Worm (Caenorhabditis elegans) whole organism, midembryonic: ENCODE data around the gene K10C2.8.

Experiments
- T22C8.4 ChIP-seq: fragments of 200-800 bp; sonication (Bioruptor generic); IDR thresholded peaks from 2 replicates; pipeline ENCODE4 v1.3.6; 2022; ENCODE audit warnings: missing genetic modification characterization, missing compliant biosample characterization
- cog-1 ChIP-seq: sonication (generic microtip); optimal IDR thresholded peaks from 2 replicates; lab custom pipeline; 2016; ENCODE audit warnings: missing genetic modification characterization, missing compliant biosample characterization
- flt-1 ChIP-seq: fragments of 200-800 bp; sonication (Bioruptor generic); IDR thresholded peaks from 2 replicates; pipeline ENCODE4 v1.3.6; 2022; ENCODE audit warnings: missing genetic modification characterization, missing compliant biosample characterization
- klf-2 ChIP-seq: fragments of 200-800 bp; sonication (Bioruptor generic); conservative IDR thresholded peaks from 2 replicates; pipeline ENCODE4 v1.3.6; 2022; ENCODE audit warnings: missing genetic modification reagents, missing genetic modification characterization, missing compliant biosample characterization
- med-1 ChIP-seq: sonication (generic microtip); optimal IDR thresholded peaks from 2 replicates; lab custom pipeline; 2017; ENCODE audit warnings: missing genetic modification characterization, mild to moderate bottlenecking, missing compliant biosample characterization, antibody characterized with exemption, missing genetic modification reagents; ENCODE audit not compliant: insufficient read depth
- ztf-29 ChIP-seq: fragments of 200-800 bp; sonication (Bioruptor generic); IDR thresholded peaks from 2 replicates; pipeline ENCODE4 v1.3.6; 2022; ENCODE audit warnings: missing genetic modification reagents, missing genetic modification characterization, missing compliant biosample characterization

ce11 chrX:6388639-6389038, 48.8 kb downstream of the K10C2.8 start:
- TF ChIP-seq T22C8.4 (no peak), cog-1 (tag; lab: Kevin White, UChicago) (no peak), med-1 (no peak), klf-2 (GFP tag; lab: Robert Waterston, UW) (no peak), flt-1 (GFP tag; lab: Robert Waterston, UW) (no peak), ztf-29 (GFP tag; lab: Robert Waterston, UW) (no peak)
